Fruit fly (Drosophila melanogaster): Measurements from ENCODE around the gene Ag5r2.
A peak's percentile ranks its signal among the peaks of the same experiment; 100 is the strongest.

The Ag5r2 gene

DNA sequence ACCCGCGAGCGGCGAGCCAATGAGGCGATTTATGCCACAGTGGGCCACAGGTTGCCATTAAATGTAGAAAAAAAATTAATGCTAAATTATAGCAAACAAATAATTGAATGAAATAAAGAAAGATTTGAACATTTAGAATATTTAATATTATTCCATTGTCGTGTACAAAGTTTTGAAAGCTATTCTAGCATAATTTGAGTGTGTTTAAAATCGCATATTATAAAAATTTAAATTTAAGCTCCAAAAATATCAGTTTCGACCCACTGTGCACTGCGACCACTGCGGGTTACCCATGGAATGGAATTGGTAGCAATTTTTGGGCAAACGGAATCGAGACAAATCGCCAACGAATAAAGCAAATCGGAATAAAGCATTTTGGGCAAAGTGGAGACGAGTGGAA lies 40.0 kb downstream of the Ag5r2 start (continued):
- TF ChIP-seq Usf (GFP tag; optimal IDR thresholded peaks at IDR 0.05) = no peak
- TF ChIP-seq CG18011 (GFP tag; optimal IDR thresholded peaks at IDR 0.05) = no peak
- TF ChIP-seq croc (GFP tag; conservative IDR thresholded peaks at IDR 0.05) = peak; percentile 55; the same call in 2 of the 3 replicates
- peak; percentile 18 for TF ChIP-seq CG15601 (tag; optimal IDR thresholded peaks at IDR 0.05)
- peak; percentile 64 for TF ChIP-seq unpg (GFP tag; optimal IDR thresholded peaks at IDR 0.05)
- TF ChIP-seq CHES-1-like (GFP tag; optimal IDR thresholded peaks at IDR 0.05) = no peak
- peak; percentile 43 for TF ChIP-seq esg (GFP tag; conservative IDR thresholded peaks at IDR 0.05)
- TF ChIP-seq CG7357 (GFP tag; IDR thresholded peaks at IDR 0.05) = no peak
- TF ChIP-seq Rfx (GFP tag; IDR thresholded peaks at IDR 0.05) = no peak; the same call in 1 of the 2 replicates
- no peak for TF ChIP-seq her (GFP tag; optimal IDR thresholded peaks at IDR 0.05)
- no peak for TF ChIP-seq HLHmδ (GFP tag; optimal IDR thresholded peaks at IDR 0.05)
- TF ChIP-seq CG17829 (tag; optimal IDR thresholded peaks at IDR 0.05) = peak; percentile 58
- TF ChIP-seq CG12391 (tag; optimal IDR thresholded peaks at IDR 0.05) = peak; percentile 58
- TF ChIP-seq CG1832 (GFP tag; optimal IDR thresholded peaks at IDR 0.05) = no peak
- no peak for TF ChIP-seq sim (GFP tag; IDR thresholded peaks at IDR 0.05)
- no peak for TF ChIP-seq CG16863 (GFP tag; optimal IDR thresholded peaks at IDR 0.05)
- no peak for TF ChIP-seq exex (tag; optimal IDR thresholded peaks at IDR 0.05)
- TF ChIP-seq cwo (GFP tag; optimal IDR thresholded peaks at IDR 0.05) = peak; percentile 19
- TF ChIP-seq CG6813 (GFP tag; optimal IDR thresholded peaks at IDR 0.05) = peak; percentile 7
- TF ChIP-seq so (GFP tag; IDR thresholded peaks at IDR 0.05) = peak; percentile 20; the same call in 1 of the 3 replicates
- peak; percentile 42; the same call in 1 of the 2 replicates for TF ChIP-seq E2f1 (GFP tag; IDR thresholded peaks at IDR 0.05)
- peak; percentile 83 for TF ChIP-seq nmo (GFP tag; optimal IDR thresholded peaks at IDR 0.05)
- TF ChIP-seq CG2116 (GFP tag; optimal IDR thresholded peaks at IDR 0.05) = no peak
- peak; percentile 21 for TF ChIP-seq Spps (tag; optimal IDR thresholded peaks at IDR 0.05)
- no peak for TF ChIP-seq mld (GFP tag; IDR thresholded peaks at IDR 0.05; ENCODE audit: partially characterized antibody)
- peak; percentile 54 for TF ChIP-seq Ptx1 (GFP tag; IDR thresholded peaks at IDR 0.05)
- no peak for TF ChIP-seq CG7963 (GFP tag; IDR thresholded peaks at IDR 0.05; ENCODE audit: partially characterized antibody)
- TF ChIP-seq Chrac-16 (GFP tag; optimal IDR thresholded peaks at IDR 0.05) = peak; percentile 34
- TF ChIP-seq sisA (GFP tag; IDR thresholded peaks at IDR 0.05) = peak; percentile 40; the same call in 1 of the 2 replicates
- TF ChIP-seq lab (GFP tag; optimal IDR thresholded peaks at IDR 0.05) = peak; percentile 48
- peak; percentile 56 for TF ChIP-seq CG9437 (GFP tag; optimal IDR thresholded peaks at IDR 0.05)
- TF ChIP-seq CG4617 (GFP tag; optimal IDR thresholded peaks at IDR 0.05; ENCODE audit: borderline replicate concordance) = no peak
- no peak for TF ChIP-seq zen2 (GFP tag; IDR thresholded peaks at IDR 0.05; ENCODE audit: partially characterized antibody)
- no peak for TF ChIP-seq Dip3 (GFP tag; optimal IDR thresholded peaks at IDR 0.05)
- TF ChIP-seq peb (GFP tag; IDR thresholded peaks at IDR 0.05) = no peak
- TF ChIP-seq ac (GFP tag; optimal IDR thresholded peaks at IDR 0.05) = peak; percentile 15
- peak; percentile 75 for TF ChIP-seq zen (tag; optimal IDR thresholded peaks at IDR 0.05)
- peak; percentile 10 for TF ChIP-seq CG3281 (GFP tag; optimal IDR thresholded peaks at IDR 0.05)
- TF ChIP-seq ato (GFP tag; IDR thresholded peaks at IDR 0.05; ENCODE audit: partially characterized antibody) = no peak
- no peak for TF ChIP-seq oc (tag; optimal IDR thresholded peaks at IDR 0.05)
- no peak for TF ChIP-seq Side (GFP tag; optimal IDR thresholded peaks at IDR 0.05)
- TF ChIP-seq vfl (GFP tag; optimal IDR thresholded peaks at IDR 0.05) = no peak
- TF ChIP-seq fd3F (GFP tag; optimal IDR thresholded peaks at IDR 0.05) = no peak
- TF ChIP-seq Fer2 (tag; optimal IDR thresholded peaks at IDR 0.05) = no peak
- peak; percentile 21 for TF ChIP-seq CG33557 (GFP tag; optimal IDR thresholded peaks at IDR 0.05)
- TF ChIP-seq CG30020 (tag; optimal IDR thresholded peaks at IDR 0.05) = no peak
- TF ChIP-seq ro (GFP tag; IDR thresholded peaks at IDR 0.05) = 0 out of 2 replicates have a peak, but pooled peaks have one; percentile 26
- TF ChIP-seq org-1 (GFP tag; optimal IDR thresholded peaks at IDR 0.05) = peak; percentile 28
- TF ChIP-seq CG30403 (GFP tag; optimal IDR thresholded peaks at IDR 0.05) = peak; percentile 54
- TF ChIP-seq gcm (GFP tag; optimal IDR thresholded peaks at IDR 0.05) = peak; percentile 38
